Worm (Caenorhabditis elegans): Measurements from ENCODE around the gene Y46C8AM.1.
"Not testable (repeated sequence)": the region's sequence is repeated elsewhere in the genome, so short reads cannot be mapped to it uniquely, and the experiment has no call there.

The Y46C8AM.1 gene

DNA sequence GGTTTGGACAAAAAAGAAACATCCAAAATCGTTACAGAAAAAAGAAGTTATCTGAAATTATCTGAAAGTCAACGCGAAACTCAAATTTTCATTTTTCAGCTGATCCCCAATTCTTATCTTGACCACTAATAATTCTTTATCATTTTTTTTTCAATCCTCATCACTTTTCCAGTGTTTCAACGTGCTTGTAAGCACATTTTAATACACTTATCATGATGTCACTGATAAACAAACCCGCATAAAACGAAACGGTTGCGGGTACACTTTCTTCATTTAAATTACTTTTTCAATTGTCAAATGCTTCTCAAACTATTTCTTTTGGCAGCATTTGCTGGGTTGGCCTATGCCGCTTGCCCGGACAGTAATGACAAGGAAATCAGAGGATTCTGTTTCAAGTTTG, 40.8 kb upstream of the Y46C8AM.1 start, which contains the start of gene clec-67:
Gene clec-67, plus strand, starts transcription at position 268 of the 400 bp plus-strand sequence.
- TF ChIP-seq egrh-3 (GFP tag; IDR thresholded peaks at IDR 0.05) (no peak), F49E8.2 (tag; optimal IDR thresholded peaks at IDR 0.05; ENCODE audit: insufficient read depth) (no peak), ztf-25 (GFP tag; IDR thresholded peaks at IDR 0.05) (no peak), hsf-1 (GFP tag; IDR thresholded peaks at IDR 0.05) (no peak), F22D6.2 (tag; optimal IDR thresholded peaks at IDR 0.05) (no peak), nhr-80 (tag; optimal IDR thresholded peaks at IDR 0.05) (peak; percentile 44), ccch-3 (GFP tag; optimal IDR thresholded peaks at IDR 0.05) (no peak)

DNA sequence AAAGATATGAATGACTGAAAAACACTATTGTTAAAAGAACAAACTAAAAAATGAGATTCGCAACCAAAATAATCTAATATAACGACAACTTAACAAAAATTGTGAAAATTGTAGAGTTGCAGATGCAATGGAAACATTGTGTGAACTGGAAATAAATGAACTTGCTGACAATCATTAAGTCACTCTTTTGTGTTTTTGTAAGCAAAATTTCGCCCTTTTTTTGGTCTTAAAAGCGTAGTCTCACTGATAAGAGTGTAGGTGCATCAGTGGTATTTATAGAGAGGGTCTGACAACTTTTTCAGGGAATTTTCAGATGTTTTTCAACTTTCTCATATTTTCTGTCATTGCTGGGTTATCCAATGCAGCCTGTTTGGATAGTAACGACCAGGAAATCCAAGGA, 36.6 kb upstream of the Y46C8AM.1 start, which contains the start of gene clec-68:
Gene clec-68, plus strand, starts transcription at position 301 of the 400 bp plus-strand sequence.
- TF ChIP-seq B0336.3 (GFP tag; IDR thresholded peaks at IDR 0.05) (no peak), tbx-9 (tag; optimal IDR thresholded peaks at IDR 0.05; ENCODE audit: borderline replicate concordance) (no peak), ets-4 (GFP tag; optimal IDR thresholded peaks at IDR 0.05) (no peak), zfh-2 (GFP tag; conservative IDR thresholded peaks at IDR 0.05) (no peak), mxl-1 (tag; optimal IDR thresholded peaks at IDR 0.05) (no peak), bed-2 (GFP tag; IDR thresholded peaks at IDR 0.05) (no peak), mel-28 (tag; optimal IDR thresholded peaks at IDR 0.05; ENCODE audit: borderline replicate concordance) (no peak), tbp1 (GFP tag; optimal IDR thresholded peaks at IDR 0.05) (no peak), sea-2 (GFP tag; IDR thresholded peaks at IDR 0.05) (no peak), dox-1 (GFP tag; IDR thresholded peaks at IDR 0.05) (no peak), hmg-1.2 (GFP tag; IDR thresholded peaks at IDR 0.05) (no peak), C17E4.6 (GFP tag; IDR thresholded peaks at IDR 0.05) (no peak), fkh-3 (tag; optimal IDR thresholded peaks at IDR 0.05) (no peak)

DNA sequence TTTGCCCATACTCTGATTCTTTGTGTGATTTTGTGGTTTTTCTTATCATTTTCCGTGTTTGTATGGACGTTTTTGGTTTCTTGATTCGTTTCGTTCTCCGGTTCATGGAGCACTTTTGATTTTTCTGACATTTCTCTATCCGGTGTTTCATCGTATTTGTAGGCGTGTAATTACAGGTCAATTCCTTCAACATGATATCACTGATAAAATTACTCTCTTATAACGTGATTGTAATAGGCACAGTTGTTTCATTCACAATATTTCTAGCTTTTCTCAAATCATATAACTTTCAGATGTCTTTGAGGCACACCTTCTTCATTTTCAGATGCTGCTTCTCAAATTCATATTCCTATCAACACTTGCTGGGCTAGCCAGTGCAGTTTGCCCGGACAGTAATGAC, 30.3 kb upstream of the Y46C8AM.1 start, which contains the start of gene clec-70:
Gene clec-70, plus strand, starts transcription at position 301 of the 400 bp plus-strand sequence.
- TF ChIP-seq ets-4 (GFP tag; optimal IDR thresholded peaks at IDR 0.05); atf-7 (tag; optimal IDR thresholded peaks at IDR 0.05); C17E4.6 (GFP tag; IDR thresholded peaks at IDR 0.05): not testable (repeated sequence)

DNA sequence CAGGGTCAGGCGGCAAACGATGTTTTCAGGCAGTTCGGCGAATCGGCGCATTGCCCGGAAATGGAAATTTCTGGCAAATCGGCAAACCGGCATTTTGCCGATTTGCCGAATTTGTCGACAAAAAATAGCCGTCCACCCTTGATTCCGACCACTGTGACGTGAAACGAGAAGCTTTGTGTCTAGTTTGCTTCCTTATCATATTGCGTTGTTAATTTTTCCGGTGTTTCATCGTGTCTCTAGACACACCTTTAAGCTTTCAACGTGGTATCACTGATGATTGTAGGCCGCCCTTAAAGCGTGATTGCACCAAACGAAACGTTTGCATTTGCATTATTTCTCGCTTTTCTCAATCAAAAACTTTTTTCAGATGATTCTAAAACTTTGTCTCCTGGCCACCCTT, 25.6 kb upstream of the Y46C8AM.1 start, which contains the start of gene clec-71:
Gene clec-71, plus strand, starts transcription at position 362 of the 400 bp plus-strand sequence.
- no peak for TF ChIP-seq cebp-2 (GFP tag; IDR thresholded peaks at IDR 0.05)
- no peak for TF ChIP-seq rcor-1 (GFP tag; IDR thresholded peaks at IDR 0.05)
- TF ChIP-seq C06A6.2 (GFP tag; conservative IDR thresholded peaks at IDR 0.05) = no peak
- TF ChIP-seq cebp-1 (GFP tag; IDR thresholded peaks at IDR 0.05) = no peak
- TF ChIP-seq cebp-1 (tag; optimal IDR thresholded peaks at IDR 0.05) = no peak
- TF ChIP-seq ceh-27 (GFP tag; optimal IDR thresholded peaks at IDR 0.05) = no peak
- TF ChIP-seq lin-35 (GFP tag; optimal IDR thresholded peaks at IDR 0.05) = no peak
- TF ChIP-seq gei-17 (GFP tag; optimal IDR thresholded peaks at IDR 0.05) = no peak
- TF ChIP-seq F57C9.4 (tag; optimal IDR thresholded peaks at IDR 0.05) = no peak
- TF ChIP-seq F33H1.4 (GFP tag; IDR thresholded peaks at IDR 0.05) = no peak
- no peak for TF ChIP-seq lin-26 (GFP tag; IDR thresholded peaks at IDR 0.05)
- no peak for TF ChIP-seq ama-1 (optimal IDR thresholded peaks at IDR 0.05)
- TF ChIP-seq ama-1 (GFP tag; optimal IDR thresholded peaks at IDR 0.05) = no peak
- TF ChIP-seq lin-40 (tag; optimal IDR thresholded peaks at IDR 0.05) = no peak
- no peak for TF ChIP-seq K11D2.4 (GFP tag; IDR thresholded peaks at IDR 0.05)
- no peak for TF ChIP-seq nfyb-1 (GFP tag; IDR thresholded peaks at IDR 0.05)

Measured in whole organism, young adult.